Worm (Caenorhabditis elegans) whole organism, young adult: Measurements from ENCODE around the gene str-155.

Experiments
- Y79H2A.3 ChIP-seq: fragments of 200-800 bp; sonication (Bioruptor generic); conservative IDR thresholded peaks from 2 replicates; pipeline ENCODE4 v1.3.6; 2022; ENCODE audit warnings: missing genetic modification reagents, missing genetic modification characterization, missing compliant biosample characterization
- dpff-1 ChIP-seq: sonication (generic microtip); optimal IDR thresholded peaks from 2 replicates; lab custom pipeline; 2017; ENCODE audit warnings: mild to moderate bottlenecking, missing genetic modification characterization, missing compliant biosample characterization
- hmg-20 ChIP-seq: fragments of 200-800 bp; sonication (Bioruptor generic); IDR thresholded peaks from 2 replicates; pipeline ENCODE4 v1.3.6; 2022; ENCODE audit warnings: missing genetic modification reagents, missing genetic modification characterization, missing compliant biosample characterization
- lsl-1 ChIP-seq: fragments of 200-800 bp; sonication (Bioruptor generic); optimal IDR thresholded peaks from 2 replicates; lab custom pipeline; 2018; ENCODE audit warnings: mild to moderate bottlenecking, missing genetic modification characterization, moderate library complexity, missing compliant biosample characterization
- nhr-90 ChIP-seq: sonication (generic microtip); optimal IDR thresholded peaks from 2 replicates; lab custom pipeline; 2016; ENCODE audit warnings: missing genotype, mild to moderate bottlenecking, missing genetic modification characterization, missing compliant biosample characterization
- unc-62 ChIP-seq: fragments of 150-350 bp; optimal IDR thresholded peaks from 2 replicates; lab custom pipeline; 2014; ENCODE audit warnings: missing biosample characterization, missing genetic modification reagents, missing genetic modification characterization
- zim-3 ChIP-seq: sonication (generic microtip); optimal IDR thresholded peaks from 2 replicates; lab custom pipeline; 2017; ENCODE audit warnings: mild to moderate bottlenecking, missing genetic modification characterization, moderate library complexity, missing compliant biosample characterization

- TF ChIP-seq hmg-20 (GFP tag; lab: Robert Waterston, UW) (no peak), lsl-1 (GFP tag; lab: Kevin White, UChicago) (no peak), zim-3 (tag; lab: Kevin White, UChicago) (no peak), dpff-1 (tag; lab: Kevin White, UChicago) (no peak), nhr-90 (tag; lab: Kevin White, UChicago) (no peak), unc-62 (GFP tag; lab: Kevin White, UChicago) (no peak), Y79H2A.3 (GFP tag; lab: Robert Waterston, UW) (no peak)
Observed at ce11 chrIV:4917774-4918173, 2.0 kb downstream of the str-155 start, which contains the start of gene str-158.
